Worm (Caenorhabditis elegans): ENCODE data around the gene T24H10.4.

- TF ChIP-seq nhr-77 (tag; optimal IDR thresholded peaks at IDR 0.05) (no peak), snpc-4 (tag; optimal IDR thresholded peaks at IDR 0.05) (no peak), elt-1 (tag; optimal IDR thresholded peaks at IDR 0.05) (no peak), mab-5 (tag; optimal IDR thresholded peaks at IDR 0.05) (no peak), lin-39 (tag; optimal IDR thresholded peaks at IDR 0.05) (no peak)
Observed at ce11 chrII:9126965-9127364, 17.6 kb downstream of the T24H10.4 start.
